Worm (Caenorhabditis elegans): ENCODE measurements around the gene C18B10.6.

C18B10.6 gene

ce11 chrV:7434805-7435363, 46.0 kb downstream of the C18B10.6 start (continued):
- TF ChIP-seq sdz-12 (GFP tag; optimal IDR thresholded peaks at IDR 0.05) (no peak), T26A8.4 (GFP tag; IDR thresholded peaks at IDR 0.05) (peak; percentile 11; the same call in 1 of the 2 replicates), gei-8 (GFP tag; optimal IDR thresholded peaks at IDR 0.05) (no peak), ztf-11 (tag; optimal IDR thresholded peaks at IDR 0.05) (no peak), egl-27 (tag; optimal IDR thresholded peaks at IDR 0.05) (no peak), dpl-1 (GFP tag; optimal IDR thresholded peaks at IDR 0.05) (peak; percentile 24), nhr-111 (GFP tag; optimal IDR thresholded peaks at IDR 0.05) (no peak), mes-2 (tag; optimal IDR thresholded peaks at IDR 0.05; ENCODE audit: poor library complexity, severe bottlenecking) (peak; percentile 38), mxl-2 (GFP tag; conservative IDR thresholded peaks at IDR 0.05) (peak; percentile 39; the same call in 1 of the 2 replicates), cey-2 (tag; optimal IDR thresholded peaks at IDR 0.05; ENCODE audit: borderline replicate concordance, insufficient read depth) (no peak), madf-9 (GFP tag; conservative IDR thresholded peaks at IDR 0.05) (no peak), Y75B8A.6 (GFP tag; IDR thresholded peaks at IDR 0.05) (no peak), snpc-1.2 (GFP tag; IDR thresholded peaks at IDR 0.05) (no peak), rbr-2 (tag; optimal IDR thresholded peaks at IDR 0.05) (no peak), aly-2 (tag; optimal IDR thresholded peaks at IDR 0.05) (no peak), dmd-6 (GFP tag; IDR thresholded peaks at IDR 0.05) (peak; percentile 78), hlh-30 (tag; optimal IDR thresholded peaks at IDR 0.05; ENCODE audit: insufficient read depth) (peak; percentile 87), ama-1 (optimal IDR thresholded peaks at IDR 0.05) (peak; percentile 78), hlh-11 (tag; optimal IDR thresholded peaks at IDR 0.05) (peak; percentile 79)

DNA sequence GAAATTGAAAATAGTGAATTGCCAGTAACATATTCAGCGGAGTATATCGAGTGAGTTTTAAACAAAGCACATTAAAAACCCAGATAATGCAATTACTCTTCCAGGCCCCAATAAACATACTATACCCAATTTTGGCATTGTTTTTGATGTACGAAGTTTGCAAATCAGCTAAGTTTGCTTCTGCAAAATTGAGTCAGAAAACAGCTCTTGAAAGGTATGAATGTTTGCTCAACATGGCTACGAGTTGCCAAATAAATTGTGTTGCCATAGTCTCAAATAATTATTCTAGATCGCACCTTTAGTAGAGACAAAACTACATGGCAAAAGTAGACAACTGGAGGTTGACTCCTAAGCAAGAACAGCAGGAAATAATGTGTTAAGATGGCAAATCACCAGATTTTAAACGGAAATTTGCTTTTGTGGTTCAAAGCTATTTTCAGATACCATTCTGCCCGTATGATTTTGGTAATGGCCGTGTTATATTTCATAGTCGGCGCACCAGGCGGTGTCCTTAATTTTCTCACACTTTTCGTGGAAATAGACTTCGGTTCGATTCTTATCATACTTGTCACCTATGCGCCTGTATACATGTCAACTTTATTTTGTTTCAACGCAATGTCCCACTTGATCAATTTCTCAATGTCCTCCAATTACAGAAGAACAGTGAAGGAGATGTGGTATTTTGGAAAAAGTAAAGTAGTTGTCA, 48.3 kb downstream of the C18B10.6 start:
- TF ChIP-seq mep-1 (tag; optimal IDR thresholded peaks at IDR 0.05) = peak; percentile 50
- peak; percentile 39; the same call in 1 of the 2 replicates for TF ChIP-seq pha-4 (GFP tag; IDR thresholded peaks at IDR 0.05)
- no peak for TF ChIP-seq pha-4 (tag; optimal IDR thresholded peaks at IDR 0.05)
- peak; percentile 47 for TF ChIP-seq lin-38 (GFP tag; IDR thresholded peaks at IDR 0.05)
- TF ChIP-seq daf-19 (GFP tag; conservative IDR thresholded peaks at IDR 0.05) = no peak
- TF ChIP-seq zip-2 (tag; optimal IDR thresholded peaks at IDR 0.05) = no peak
- TF ChIP-seq zfp-3 (GFP tag; conservative IDR thresholded peaks at IDR 0.05) = peak; percentile 90
- TF ChIP-seq ceh-82 (tag; optimal IDR thresholded peaks at IDR 0.05) = no peak
- no peak for TF ChIP-seq vab-7 (GFP tag; IDR thresholded peaks at IDR 0.05)
- peak; percentile 63 for TF ChIP-seq hlh-11 (tag; optimal IDR thresholded peaks at IDR 0.05)
- peak; percentile 68 for TF ChIP-seq nhr-102 (tag; optimal IDR thresholded peaks at IDR 0.05)
- peak in 1 of 2 experiments; percentile 7 for TF ChIP-seq lsy-2 (tag; optimal IDR thresholded peaks at IDR 0.05)
- TF ChIP-seq ceh-44 (GFP tag; IDR thresholded peaks at IDR 0.05) = no peak
- peak; percentile 61; the same call in 1 of the 2 replicates for TF ChIP-seq T26A8.4 (GFP tag; IDR thresholded peaks at IDR 0.05)
- TF ChIP-seq lir-3 (tag; optimal IDR thresholded peaks at IDR 0.05) = no peak
- TF ChIP-seq spr-1 (tag; optimal IDR thresholded peaks at IDR 0.05) = peak; percentile 40
- no peak for TF ChIP-seq fos-1 (tag; optimal IDR thresholded peaks at IDR 0.05)
- peak; percentile 29 for TF ChIP-seq mes-2 (tag; optimal IDR thresholded peaks at IDR 0.05; ENCODE audit: poor library complexity, severe bottlenecking)
- TF ChIP-seq aha-1 (tag) = peak; percentile 90
- peak; percentile 87 for TF ChIP-seq sdz-12 (GFP tag; optimal IDR thresholded peaks at IDR 0.05)
- peak; percentile 62 for TF ChIP-seq tra-1 (GFP tag; IDR thresholded peaks at IDR 0.05)
- peak; percentile 14; the same call in 1 of the 2 replicates for TF ChIP-seq egl-43 (GFP tag; IDR thresholded peaks at IDR 0.05)
- peak in 1 of 2 experiments; percentile 11 for TF ChIP-seq hif-1 (tag; optimal IDR thresholded peaks at IDR 0.05)
- TF ChIP-seq unc-39 (tag; optimal IDR thresholded peaks at IDR 0.05) = no peak
- TF ChIP-seq mxl-3 (GFP tag; optimal IDR thresholded peaks at IDR 0.05) = no peak
- 0 out of 2 replicates have a peak, but pooled peaks have one; percentile 27 for TF ChIP-seq Y75B8A.6 (GFP tag; IDR thresholded peaks at IDR 0.05)
- TF ChIP-seq rbr-2 (tag; optimal IDR thresholded peaks at IDR 0.05) = no peak
- TF ChIP-seq nhr-25 (tag; optimal IDR thresholded peaks at IDR 0.05; ENCODE audit: borderline replicate concordance, insufficient read depth) = no peak
- TF ChIP-seq tag-97 (GFP tag; IDR thresholded peaks at IDR 0.05) = no peak
- TF ChIP-seq nhr-41 (GFP tag; IDR thresholded peaks at IDR 0.05) = no peak; the same call in none of the 2 replicates
- TF ChIP-seq lim-7 (GFP tag; IDR thresholded peaks at IDR 0.05) = 0 out of 2 replicates have a peak, but pooled peaks have one; percentile 42
- TF ChIP-seq dmd-6 (GFP tag; IDR thresholded peaks at IDR 0.05) = peak; percentile 25
- TF ChIP-seq nhr-77 (tag; optimal IDR thresholded peaks at IDR 0.05) = no peak
- TF ChIP-seq dve-1 (tag; optimal IDR thresholded peaks at IDR 0.05; ENCODE audit: insufficient read depth) = peak; percentile 69
- TF ChIP-seq egl-27 (tag; optimal IDR thresholded peaks at IDR 0.05) = no peak

Measured in whole organism, L4 larva.